Worm (Caenorhabditis elegans) whole organism, early embryonic: ENCODE measurements around the gene srbc-36.

Source experiments
- B0310.2 ChIP-seq: sonication (generic microtip); optimal IDR thresholded peaks from 2 replicates; lab custom pipeline; 2016; ENCODE audit warnings: mild to moderate bottlenecking, missing genetic modification characterization, missing compliant biosample characterization
- F13C5.2 ChIP-seq: sonication (generic microtip); optimal IDR thresholded peaks from 2 replicates; lab custom pipeline; 2017; ENCODE audit warnings: mild to moderate bottlenecking, missing genetic modification characterization, inconsistent platforms, missing compliant biosample characterization
- aly-1 ChIP-seq: sonication (generic microtip); optimal IDR thresholded peaks from 2 replicates; lab custom pipeline; 2016; ENCODE audit warnings: missing genetic modification characterization, missing compliant biosample characterization
- ama-1 ChIP-seq: fragments of 150-350 bp; optimal IDR thresholded peaks from 2 replicates; lab custom pipeline; 2014
- ceh-13 ChIP-seq: fragments of 200-800 bp; sonication (Bioruptor generic); optimal IDR thresholded peaks from 2 replicates; lab custom pipeline; 2018; ENCODE audit warnings: mild to moderate bottlenecking, missing genetic modification characterization, missing compliant biosample characterization
- ceh-36 ChIP-seq: sonication (generic microtip); optimal IDR thresholded peaks from 2 replicates; lab custom pipeline; 2016; ENCODE audit warnings: missing genetic modification characterization, inconsistent platforms, missing compliant biosample characterization
- ets-7 ChIP-seq: sonication (generic microtip); optimal IDR thresholded peaks from 2 replicates; lab custom pipeline; 2016; ENCODE audit warnings: missing genotype, missing genetic modification characterization, missing compliant biosample characterization
- flt-1 ChIP-seq: fragments of 200-800 bp; sonication (Bioruptor generic); IDR thresholded peaks from 2 replicates; pipeline ENCODE4 v1.3.6; 2022; ENCODE audit warnings: missing genetic modification characterization, missing compliant biosample characterization
- hmbx-1 ChIP-seq: sonication (generic microtip); optimal IDR thresholded peaks from 2 replicates; lab custom pipeline; 2016; ENCODE audit warnings: mild to moderate bottlenecking, missing genetic modification characterization, missing compliant biosample characterization
- hmg-4 ChIP-seq: fragments of 200-800 bp; sonication (Bioruptor generic); optimal IDR thresholded peaks from 2 replicates; lab custom pipeline; 2018; ENCODE audit warnings: mild to moderate bottlenecking, missing genetic modification characterization, missing compliant biosample characterization
- hnd-1 ChIP-seq: sonication (generic microtip); optimal IDR thresholded peaks from 2 replicates; lab custom pipeline; 2016; ENCODE audit warnings: missing genetic modification characterization, missing compliant biosample characterization
- pes-1 ChIP-seq: fragments of 200-800 bp; sonication (Bioruptor generic); IDR thresholded peaks from 2 replicates; pipeline ENCODE4 v1.3.6; 2022; ENCODE audit warnings: missing genetic modification reagents, missing genetic modification characterization, missing compliant biosample characterization
- scrt-1 ChIP-seq: fragments of 200-800 bp; sonication (Bioruptor generic); IDR thresholded peaks from 2 replicates; pipeline ENCODE4 v1.3.6; 2022; ENCODE audit warnings: missing genetic modification characterization, missing compliant biosample characterization
- sea-1 ChIP-seq: fragments of 200-800 bp; sonication (Bioruptor generic); conservative IDR thresholded peaks from 2 replicates; pipeline ENCODE4 v1.3.6; 2022; ENCODE audit warnings: missing genetic modification characterization, missing compliant biosample characterization
- tbx-11 ChIP-seq: fragments of 200-800 bp; sonication (Bioruptor generic); IDR thresholded peaks from 2 replicates; pipeline ENCODE4 v1.3.6; 2022; ENCODE audit warnings: missing genetic modification characterization, missing compliant biosample characterization
- tbx-37 ChIP-seq: fragments of 200-800 bp; sonication (Bioruptor generic); conservative IDR thresholded peaks from 2 replicates; pipeline ENCODE4 v1.3.6; 2022; ENCODE audit warnings: missing genetic modification reagents, missing genetic modification characterization, missing compliant biosample characterization
- tra-4 ChIP-seq: sonication (generic microtip); optimal IDR thresholded peaks from 2 replicates; lab custom pipeline; 2017; ENCODE audit warnings: missing genetic modification characterization, missing compliant biosample characterization

srbc-36 gene

ce11 chrV:3468436-3468835 is 21.9 kb downstream of the srbc-36 start, which contains the start of gene gst-33:
Gene gst-33, minus strand, starts transcription at chrV:3468562.
- no peak for TF ChIP-seq aly-1 (tag; lab: Kevin White, UChicago)
- TF ChIP-seq ceh-13 (GFP tag; lab: Kevin White, UChicago) = no peak

DNA sequence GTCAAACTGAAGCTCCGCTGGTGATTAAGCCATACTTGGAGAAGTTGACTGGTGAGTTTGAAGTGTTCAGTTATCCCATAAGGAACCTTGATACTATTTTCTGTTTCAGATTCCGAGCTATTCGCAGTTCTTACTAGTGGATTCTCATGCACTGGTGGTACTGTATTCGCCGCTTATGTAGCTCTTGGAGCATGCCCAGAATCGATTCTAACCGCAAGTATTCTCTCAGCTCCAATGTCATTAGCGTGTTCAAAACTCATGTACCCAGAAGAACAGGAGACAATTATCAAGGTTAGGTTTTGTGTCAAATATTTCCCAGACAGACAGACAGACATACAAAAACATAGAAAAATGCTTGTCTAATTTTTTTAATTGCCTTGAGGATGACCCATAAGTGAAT is 25.4 kb downstream of the srbc-36 start:
- TF ChIP-seq ceh-13 (GFP tag; lab: Kevin White, UChicago) = no peak
- TF ChIP-seq tra-4 (tag; lab: Kevin White, UChicago) = no peak
- TF ChIP-seq hmbx-1 (tag; lab: Kevin White, UChicago) = no peak
- no peak for TF ChIP-seq B0310.2 (tag; lab: Kevin White, UChicago)
- TF ChIP-seq ama-1 = no peak
- TF ChIP-seq aly-1 (tag; lab: Kevin White, UChicago) = no peak
- TF ChIP-seq tbx-37 (GFP tag; lab: Robert Waterston, UW) = no peak
- no peak for TF ChIP-seq hmg-4
- no peak for TF ChIP-seq flt-1 (GFP tag; lab: Robert Waterston, UW)
- no peak for TF ChIP-seq F13C5.2 (tag; lab: Kevin White, UChicago)
- TF ChIP-seq tbx-11 (GFP tag; lab: Robert Waterston, UW) = no peak
- TF ChIP-seq pes-1 (GFP tag; lab: Robert Waterston, UW) = no peak
- no peak for TF ChIP-seq ets-7 (tag; lab: Kevin White, UChicago)
- TF ChIP-seq hnd-1 (tag; lab: Kevin White, UChicago) = no peak
- no peak for TF ChIP-seq ceh-36 (tag; lab: Kevin White, UChicago)

- no peak for TF ChIP-seq ceh-36 (tag; lab: Kevin White, UChicago)
- TF ChIP-seq sea-1 (GFP tag; lab: Robert Waterston, UW) = no peak
- no peak for TF ChIP-seq scrt-1 (GFP tag; lab: Robert Waterston, UW)
- TF ChIP-seq tra-4 (tag; lab: Kevin White, UChicago) = no peak
- no peak for TF ChIP-seq F13C5.2 (tag; lab: Kevin White, UChicago)
- TF ChIP-seq ama-1 = no peak
- TF ChIP-seq pes-1 (GFP tag; lab: Robert Waterston, UW) = no peak
- TF ChIP-seq hmbx-1 (tag; lab: Kevin White, UChicago) = no peak
- no peak for TF ChIP-seq ceh-13 (GFP tag; lab: Kevin White, UChicago)
- no peak for TF ChIP-seq ets-7 (tag; lab: Kevin White, UChicago)
These were observed 26.8 kb downstream of the srbc-36 start, which contains the start of gene slc-28.1 for ce11 chrV:3463514-3463913. Gene slc-28.1, plus strand, starts transcription at chrV:3463814.

DNA sequence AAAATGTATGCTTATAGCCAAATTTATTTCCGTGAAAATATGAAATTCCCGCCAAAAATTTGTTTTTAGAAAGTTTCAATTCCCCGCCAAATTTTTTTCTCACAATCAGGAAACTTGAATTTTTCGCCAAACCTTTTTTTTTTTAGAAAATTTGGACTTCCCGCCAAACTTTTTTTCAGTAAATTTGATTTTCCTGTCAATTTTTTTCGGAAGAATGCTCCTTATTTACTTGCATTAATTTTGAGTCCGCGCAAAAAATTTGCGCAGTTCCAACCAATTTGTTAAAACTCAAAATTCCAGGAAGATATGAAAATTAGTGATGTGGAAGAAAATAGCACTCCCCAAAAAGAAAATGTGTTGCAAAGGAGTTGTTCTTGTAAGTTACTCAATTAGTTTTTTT is 30.4 kb downstream of the srbc-36 start, which contains the start of gene slc-28.2:
Gene slc-28.2, plus strand, starts transcription at position 301 of the 400 bp plus-strand sequence.
- TF ChIP-seq aly-1 (tag; lab: Kevin White, UChicago) = no peak
- no peak for TF ChIP-seq ets-7 (tag; lab: Kevin White, UChicago)
- TF ChIP-seq flt-1 (GFP tag; lab: Robert Waterston, UW) = no peak
- TF ChIP-seq hmg-4 = no peak
- no peak for TF ChIP-seq tbx-11 (GFP tag; lab: Robert Waterston, UW)
- TF ChIP-seq hnd-1 (tag; lab: Kevin White, UChicago) = no peak
- no peak for TF ChIP-seq tbx-37 (GFP tag; lab: Robert Waterston, UW)
- no peak for TF ChIP-seq ceh-36 (tag; lab: Kevin White, UChicago)
- TF ChIP-seq hmbx-1 (tag; lab: Kevin White, UChicago) = no peak
- no peak for TF ChIP-seq B0310.2 (tag; lab: Kevin White, UChicago)
- no peak for TF ChIP-seq F13C5.2 (tag; lab: Kevin White, UChicago)
- TF ChIP-seq ceh-13 (GFP tag; lab: Kevin White, UChicago) = no peak
- TF ChIP-seq pes-1 (GFP tag; lab: Robert Waterston, UW) = no peak
- no peak for TF ChIP-seq ama-1
- TF ChIP-seq scrt-1 (GFP tag; lab: Robert Waterston, UW) = no peak
- TF ChIP-seq sea-1 (GFP tag; lab: Robert Waterston, UW) = no peak
- no peak for TF ChIP-seq tra-4 (tag; lab: Kevin White, UChicago)

DNA sequence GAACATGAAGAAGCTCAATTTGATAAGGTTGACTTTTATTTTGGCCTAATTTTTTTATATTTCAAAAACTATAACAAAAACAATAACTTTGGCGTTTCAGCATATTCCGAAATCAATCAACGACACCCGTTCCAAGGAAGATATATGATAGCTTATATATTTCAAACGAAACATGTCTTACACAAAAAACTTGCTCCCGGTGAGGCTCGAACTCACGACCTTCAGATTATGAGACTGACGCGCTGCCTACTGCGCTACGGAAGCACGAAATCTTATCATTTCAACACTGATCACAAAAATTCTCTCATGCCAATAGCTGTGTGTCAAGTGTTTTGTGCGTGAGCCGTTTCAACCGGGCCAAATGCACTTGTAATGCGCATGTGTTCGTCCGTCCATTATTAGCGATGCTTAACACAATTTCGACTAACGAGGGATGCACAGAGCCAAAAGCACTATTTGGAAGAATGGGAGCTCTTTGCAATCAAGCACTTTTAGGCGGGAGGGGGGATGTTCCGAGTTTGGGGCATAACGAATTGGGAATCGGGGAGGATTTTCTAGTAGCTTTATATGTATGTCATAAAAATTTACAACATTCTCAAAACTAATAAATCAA is 35.1 kb downstream of the srbc-36 start:
- peak; percentile 3 for TF ChIP-seq tra-4 (tag; lab: Kevin White, UChicago)
- TF ChIP-seq hmbx-1 (tag; lab: Kevin White, UChicago) = no peak
- no peak for TF ChIP-seq tbx-37 (GFP tag; lab: Robert Waterston, UW)
- TF ChIP-seq B0310.2 (tag; lab: Kevin White, UChicago) = no peak

ce11 chrV:3454620-3455019 is 35.7 kb downstream of the srbc-36 start:
- no peak for TF ChIP-seq ama-1
- TF ChIP-seq pes-1 (GFP tag; lab: Robert Waterston, UW) = no peak
- TF ChIP-seq hmg-4 = no peak
- TF ChIP-seq ets-7 (tag; lab: Kevin White, UChicago) = no peak
- no peak for TF ChIP-seq hmbx-1 (tag; lab: Kevin White, UChicago)
- no peak for TF ChIP-seq F13C5.2 (tag; lab: Kevin White, UChicago)
- TF ChIP-seq scrt-1 (GFP tag; lab: Robert Waterston, UW) = no peak
- TF ChIP-seq sea-1 (GFP tag; lab: Robert Waterston, UW) = no peak
- TF ChIP-seq hnd-1 (tag; lab: Kevin White, UChicago) = no peak
- TF ChIP-seq flt-1 (GFP tag; lab: Robert Waterston, UW) = no peak
- TF ChIP-seq tbx-11 (GFP tag; lab: Robert Waterston, UW) = no peak
- no peak for TF ChIP-seq aly-1 (tag; lab: Kevin White, UChicago)

- TF ChIP-seq B0310.2 (tag; lab: Kevin White, UChicago) (no peak), tbx-37 (GFP tag; lab: Robert Waterston, UW) (no peak), aly-1 (tag; lab: Kevin White, UChicago) (no peak), ceh-13 (GFP tag; lab: Kevin White, UChicago) (no peak), ceh-36 (tag; lab: Kevin White, UChicago) (no peak)
These were observed 37.8 kb downstream of the srbc-36 start for ce11 chrV:3452489-3452888.
